Worm (Caenorhabditis elegans): ENCODE results near the gene madd-2.
A peak's percentile ranks its signal among the peaks of the same experiment; 100 is the strongest.

madd-2 gene

ce11 chrV:1227756-1228665, 7.2 kb downstream of the madd-2 start:
- TF ChIP-seq madf-2 (tag; optimal IDR thresholded peaks at IDR 0.05) (no peak), hlh-15 (tag; optimal IDR thresholded peaks at IDR 0.05) (no peak), syd-9 (tag; optimal IDR thresholded peaks at IDR 0.05) (no peak), unc-55 (GFP tag; optimal IDR thresholded peaks at IDR 0.05) (peak; percentile 5), ceh-30 (tag; optimal IDR thresholded peaks at IDR 0.05) (no peak), unc-42 (tag; optimal IDR thresholded peaks at IDR 0.05) (peak; percentile 79), ceh-31 (tag; optimal IDR thresholded peaks at IDR 0.05) (peak; percentile 5), pqm-1 (tag; optimal IDR thresholded peaks at IDR 0.05) (no peak)

DNA sequence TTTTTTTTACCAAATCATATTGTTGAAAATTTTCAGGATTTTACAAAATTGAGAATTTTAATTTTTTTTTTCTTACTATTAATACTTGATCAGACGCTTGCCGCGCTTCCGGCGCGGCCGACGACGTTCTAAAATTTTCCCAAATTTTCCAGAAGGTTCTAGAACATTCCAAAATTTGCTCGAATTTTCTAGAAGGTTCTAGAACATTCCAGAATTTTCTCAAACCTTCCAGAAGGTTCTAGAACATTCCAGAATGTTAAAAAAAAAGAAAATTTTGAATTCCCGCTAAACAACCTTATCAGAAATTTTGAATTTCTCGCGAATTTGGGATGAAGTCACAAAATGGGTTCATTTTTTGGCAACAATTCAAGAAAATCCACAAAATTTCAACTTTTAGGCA, 9.0 kb downstream of the madd-2 start:
- TF ChIP-seq eyg-1 (tag; optimal IDR thresholded peaks at IDR 0.05): no peak
- no peak for TF ChIP-seq ceh-9 (tag; optimal IDR thresholded peaks at IDR 0.05)
- TF ChIP-seq rnt-1 (tag; optimal IDR thresholded peaks at IDR 0.05): no peak
- no peak for TF ChIP-seq ceh-45 (GFP tag; IDR thresholded peaks at IDR 0.05)
- no peak for TF ChIP-seq ets-4 (tag; optimal IDR thresholded peaks at IDR 0.05)
- no peak for TF ChIP-seq madf-2 (tag; optimal IDR thresholded peaks at IDR 0.05)
- TF ChIP-seq K09A11.1 (tag; optimal IDR thresholded peaks at IDR 0.05; ENCODE audit: insufficient read depth): no peak
- no peak for TF ChIP-seq pag-3 (tag; optimal IDR thresholded peaks at IDR 0.05; ENCODE audit: borderline replicate concordance)
- TF ChIP-seq tbx-7 (tag; optimal IDR thresholded peaks at IDR 0.05): no peak

DNA sequence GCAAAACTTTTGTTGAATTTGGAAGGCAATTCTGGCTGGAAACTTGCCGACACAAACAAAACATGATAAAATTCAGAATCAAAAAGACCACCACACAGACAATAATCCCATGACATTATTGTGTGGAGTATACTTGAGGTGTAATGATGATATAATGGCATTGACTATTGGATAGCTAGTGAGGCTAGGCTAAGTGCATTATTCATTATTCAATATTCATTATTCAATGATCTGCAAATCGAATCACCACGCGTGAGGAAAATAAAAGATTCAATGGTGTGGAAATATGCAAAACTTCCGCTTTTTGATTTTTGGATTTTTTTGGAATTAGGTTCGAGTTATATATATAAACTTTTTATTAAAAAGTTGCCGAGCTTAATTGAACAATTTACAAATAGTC, 11.7 kb downstream of the madd-2 start:
- no peak for TF ChIP-seq ets-4 (tag; optimal IDR thresholded peaks at IDR 0.05)
- no peak for TF ChIP-seq odd-2 (tag; optimal IDR thresholded peaks at IDR 0.05)
- TF ChIP-seq unc-42 (tag; optimal IDR thresholded peaks at IDR 0.05): peak; percentile 81
- TF ChIP-seq unc-55 (GFP tag; optimal IDR thresholded peaks at IDR 0.05): no peak
- no peak for TF ChIP-seq nfya-1 (tag; optimal IDR thresholded peaks at IDR 0.05)
- no peak for TF ChIP-seq ceh-30 (tag; optimal IDR thresholded peaks at IDR 0.05)

ce11 chrV:1220509-1220908, 14.7 kb downstream of the madd-2 start, which contains the start of gene Y50D4A.10:
Gene Y50D4A.10, minus strand, starts transcription at chrV:1220565.
- TF ChIP-seq nhr-232 (tag; optimal IDR thresholded peaks at IDR 0.05) (no peak), nfya-1 (tag; optimal IDR thresholded peaks at IDR 0.05) (no peak), unc-86 (tag; optimal IDR thresholded peaks at IDR 0.05) (no peak), odd-2 (tag; optimal IDR thresholded peaks at IDR 0.05) (no peak), ceh-45 (GFP tag; IDR thresholded peaks at IDR 0.05) (no peak), rnt-1 (tag; optimal IDR thresholded peaks at IDR 0.05) (no peak), fkh-10 (GFP tag; optimal IDR thresholded peaks at IDR 0.05) (no peak), ceh-6 (GFP tag; optimal IDR thresholded peaks at IDR 0.05) (no peak), ceh-14 (tag; optimal IDR thresholded peaks at IDR 0.05) (no peak), C08G9.2 (tag; optimal IDR thresholded peaks at IDR 0.05) (no peak), ceh-34 (tag; optimal IDR thresholded peaks at IDR 0.05) (no peak), hlh-13 (GFP tag; optimal IDR thresholded peaks at IDR 0.05) (no peak), ceh-2 (tag; optimal IDR thresholded peaks at IDR 0.05) (no peak), pha-2 (tag; optimal IDR thresholded peaks at IDR 0.05) (no peak), pat-9 (tag; optimal IDR thresholded peaks at IDR 0.05) (no peak), hlh-8 (tag; optimal IDR thresholded peaks at IDR 0.05) (no peak), zip-5 (tag; optimal IDR thresholded peaks at IDR 0.05) (no peak), hlh-30 (tag; optimal IDR thresholded peaks at IDR 0.05; ENCODE audit: insufficient read depth) (no peak), ahr-1 (tag; optimal IDR thresholded peaks at IDR 0.05) (no peak), sdc-2 (tag; optimal IDR thresholded peaks at IDR 0.05) (no peak)
